Worm (Caenorhabditis elegans) whole organism, young adult: Measurements from ENCODE around the gene gpx-4.
A peak's percentile ranks its signal among the peaks of the same experiment; 100 is the strongest.

Source experiments
- B0035.1 ChIP-seq: sonication (generic microtip); optimal IDR thresholded peaks from 2 replicates; lab custom pipeline; 2016; ENCODE audit warnings: missing genetic modification characterization, mild to moderate bottlenecking, missing compliant biosample characterization, missing genotype, missing genetic modification reagents
- D2030.7 ChIP-seq: fragments of 200-800 bp; sonication (Bioruptor generic); IDR thresholded peaks from 2 replicates; pipeline ENCODE4 v1.3.6; 2022; ENCODE audit warnings: missing genetic modification reagents, missing genetic modification characterization, missing compliant biosample characterization
- aptf-3 ChIP-seq: fragments of 200-800 bp; sonication (Bioruptor generic); IDR thresholded peaks from 2 replicates; pipeline ENCODE4 v1.3.6; 2022; ENCODE audit warnings: missing genetic modification characterization, missing compliant biosample characterization
- attf-3 ChIP-seq: fragments of 200-800 bp; sonication (Bioruptor generic); conservative IDR thresholded peaks from 2 replicates; pipeline ENCODE4 v1.3.6; 2022; ENCODE audit warnings: missing genetic modification reagents, missing genetic modification characterization, missing compliant biosample characterization
- dpl-1 ChIP-seq: fragments of 150-350 bp; optimal IDR thresholded peaks from 2 replicates; lab custom pipeline; 2014; ENCODE audit warnings: missing biosample characterization, missing genetic modification reagents, missing genetic modification characterization
- egrh-3 ChIP-seq: fragments of 200-800 bp; sonication (Bioruptor generic); IDR thresholded peaks from 2 replicates; pipeline ENCODE4 v1.3.6; 2022; ENCODE audit warnings: missing genetic modification reagents, missing genetic modification characterization, missing compliant biosample characterization
- mel-28 ChIP-seq: sonication (generic microtip); optimal IDR thresholded peaks from 2 replicates; lab custom pipeline; 2016; ENCODE audit warnings: borderline replicate concordance, mild to moderate bottlenecking, missing genetic modification characterization, missing compliant biosample characterization
- nhr-120 ChIP-seq: fragments of 200-800 bp; sonication (Bioruptor generic); IDR thresholded peaks from 2 replicates; pipeline ENCODE4 v1.3.6; 2022; ENCODE audit warnings: missing genetic modification characterization, missing compliant biosample characterization
- repo-1 ChIP-seq: sonication (generic microtip); optimal IDR thresholded peaks from 2 replicates; lab custom pipeline; 2017; ENCODE audit warnings: mild to moderate bottlenecking, missing genetic modification characterization, missing compliant biosample characterization
- sea-2 ChIP-seq: fragments of 200-800 bp; sonication (Bioruptor generic); IDR thresholded peaks from 2 replicates; pipeline ENCODE4 v1.3.6; 2022; ENCODE audit warnings: missing genetic modification characterization, missing compliant biosample characterization
- unc-62 ChIP-seq: fragments of 150-350 bp; optimal IDR thresholded peaks from 2 replicates; lab custom pipeline; 2014; ENCODE audit warnings: missing biosample characterization, missing genetic modification reagents, missing genetic modification characterization
- ztf-18 ChIP-seq: sonication (generic microtip); optimal IDR thresholded peaks from 2 replicates; lab custom pipeline; 2016; ENCODE audit warnings: missing genotype, mild to moderate bottlenecking, missing genetic modification characterization, missing compliant biosample characterization

ce11 chrIV:2670664-2671063 lies 4.2 kb downstream of the gpx-4 start:
- TF ChIP-seq dpl-1 (no peak), mel-28 (no peak), aptf-3 (GFP tag; lab: Robert Waterston, UW) (no peak), B0035.1 (tag; lab: Kevin White, UChicago) (no peak), ztf-18 (no peak), repo-1 (no peak), unc-62 (GFP tag; lab: Kevin White, UChicago) (no peak), nhr-120 (GFP tag; lab: Robert Waterston, UW) (no peak), egrh-3 (GFP tag; lab: Robert Waterston, UW) (no peak), D2030.7 (GFP tag; lab: Robert Waterston, UW) (no peak), attf-3 (GFP tag; lab: Robert Waterston, UW) (peak; percentile 93), sea-2 (no peak)
